Fruit fly (Drosophila melanogaster): ENCODE measurements around the gene osp.

Gene osp

dm6 chr2L:14614897-14615602 is 74.1 kb downstream of the osp start, which contains the start of the genes Adh and Adhr:
Gene Adh, plus strand, starts transcription at chr2L:14615552.
Gene Adhr, plus strand, starts transcription at chr2L:14615552.
- TF ChIP-seq CTCF (optimal IDR thresholded peaks at IDR 0.05): no peak
- TF ChIP-seq CG8478 (optimal IDR thresholded peaks at IDR 0.05): no peak

dm6 chr2L:14614444-14614843 is 74.7 kb downstream of the osp start:
- TF ChIP-seq CG8478 (optimal IDR thresholded peaks at IDR 0.05) (no peak), CTCF (optimal IDR thresholded peaks at IDR 0.05) (no peak)

dm6 chr2L:14612998-14613955 is 75.9 kb downstream of the osp start:
- no peak for TF ChIP-seq CG8478 (optimal IDR thresholded peaks at IDR 0.05)
- TF ChIP-seq CTCF (optimal IDR thresholded peaks at IDR 0.05): no peak

- TF ChIP-seq CTCF (optimal IDR thresholded peaks at IDR 0.05): no peak
- no peak for TF ChIP-seq CG8478 (optimal IDR thresholded peaks at IDR 0.05)
Measured at dm6 chr2L:14611358-14612037, 77.6 kb downstream of the osp start.

- TF ChIP-seq CG8478 (optimal IDR thresholded peaks at IDR 0.05) (no peak), CTCF (optimal IDR thresholded peaks at IDR 0.05) (no peak)
Measured at dm6 chr2L:14606112-14606511, 83.0 kb downstream of the osp start.

dm6 chr2L:14599058-14599789 is 89.9 kb downstream of the osp start:
- no peak for TF ChIP-seq CG8478 (optimal IDR thresholded peaks at IDR 0.05)
- no peak for TF ChIP-seq CTCF (optimal IDR thresholded peaks at IDR 0.05)

dm6 chr2L:14598357-14599057 is 90.6 kb downstream of the osp start:
- TF ChIP-seq CG8478 (optimal IDR thresholded peaks at IDR 0.05) (no peak), CTCF (optimal IDR thresholded peaks at IDR 0.05) (no peak)

dm6 chr2L:14588615-14589247 is 100.4 kb downstream of the osp start:
- TF ChIP-seq CG8478 (optimal IDR thresholded peaks at IDR 0.05) (no peak), CTCF (optimal IDR thresholded peaks at IDR 0.05) (peak; percentile 94 to 96)

dm6 chr2L:14588134-14588533 is 101.0 kb downstream of the osp start, which contains the start of gene CG42680:
Gene CG42680, minus strand, starts transcription at chr2L:14588234.
- TF ChIP-seq CG8478 (optimal IDR thresholded peaks at IDR 0.05): no peak

dm6 chr2L:14586714-14587481 is 102.2 kb downstream of the osp start:
- TF ChIP-seq CTCF (optimal IDR thresholded peaks at IDR 0.05): peak in 1 of 2 experiments; percentile 14
- TF ChIP-seq CG8478 (optimal IDR thresholded peaks at IDR 0.05): no peak

dm6 chr2L:14580693-14581572 is 108.2 kb downstream of the osp start:
- TF ChIP-seq CTCF (optimal IDR thresholded peaks at IDR 0.05): peak in 1 of 2 experiments; percentile 71
- no peak for TF ChIP-seq CG8478 (optimal IDR thresholded peaks at IDR 0.05)

- TF ChIP-seq CG8478 (optimal IDR thresholded peaks at IDR 0.05): no peak
- no peak for TF ChIP-seq CTCF (optimal IDR thresholded peaks at IDR 0.05)
Measured at dm6 chr2L:14579449-14579848, 109.7 kb downstream of the osp start.
